Worm (Caenorhabditis elegans): ENCODE data around the gene F23H11.5.

ce11 chrIII:901148-901547 lies 9.2 kb downstream of the F23H11.5 start, which contains the start of gene sucl-2:
- TF ChIP-seq him-1 (tag; optimal IDR thresholded peaks at IDR 0.05) (no peak), dao-5 (tag; optimal IDR thresholded peaks at IDR 0.05) (no peak), W03F9.2 (tag; optimal IDR thresholded peaks at IDR 0.05) (no peak)
